Fruit fly (Drosophila melanogaster): ENCODE data around the gene CG42507.

The CG42507 gene

dm6 chr3L:14801854-14802616 is 44.3 kb upstream of the CG42507 start, which contains the start of gene NHP2 (continued):
- TF ChIP-seq CG14667 (GFP tag; IDR thresholded peaks at IDR 0.05) (no peak; the same call in 1 of the 2 replicates), hkb (optimal IDR thresholded peaks at IDR 0.05) (no peak), hkb (GFP tag; IDR thresholded peaks at IDR 0.05) (peak; percentile 94), sens (GFP tag) (peak; percentile 89), odd (GFP tag; optimal IDR thresholded peaks at IDR 0.05) (no peak), Dip2 (GFP tag; IDR thresholded peaks at IDR 0.05) (no peak), Jarid2 (GFP tag; optimal IDR thresholded peaks at IDR 0.05) (no peak), run (tag; optimal IDR thresholded peaks at IDR 0.05) (peak; percentile 73), dan (GFP tag; IDR thresholded peaks at IDR 0.05) (no peak), Poxn (GFP tag; IDR thresholded peaks at IDR 0.05) (peak; percentile 55), CG14050 (GFP tag; IDR thresholded peaks at IDR 0.05) (peak; percentile 76), CG8478 (optimal IDR thresholded peaks at IDR 0.05) (no peak), Doc2 (GFP tag; IDR thresholded peaks at IDR 0.05) (no peak), CG14014 (GFP tag; IDR thresholded peaks at IDR 0.05) (peak; percentile 88), bab2 (GFP tag; optimal IDR thresholded peaks at IDR 0.05) (peak; percentile 73), caup (GFP tag; optimal IDR thresholded peaks at IDR 0.05; ENCODE audit: severe bottlenecking) (peak; percentile 87), inv (GFP tag; IDR thresholded peaks at IDR 0.05; ENCODE audit: partially characterized antibody) (no peak), tap (tag; optimal IDR thresholded peaks at IDR 0.05) (no peak), kah (GFP tag; optimal IDR thresholded peaks at IDR 0.05) (peak; percentile 76), Ssrp (tag; optimal IDR thresholded peaks at IDR 0.05) (peak; percentile 70), CG17829 (tag; optimal IDR thresholded peaks at IDR 0.05) (peak; percentile 86), CG42726 (GFP tag; IDR thresholded peaks at IDR 0.05; ENCODE audit: partially characterized antibody) (0 out of 2 replicates have a peak, but pooled peaks have one; percentile 24), CHES-1-like (GFP tag; optimal IDR thresholded peaks at IDR 0.05) (peak; percentile 21), cas (GFP tag; IDR thresholded peaks at IDR 0.05) (peak; percentile 76), trh (GFP tag; optimal IDR thresholded peaks at IDR 0.05) (peak; percentile 52), ato (GFP tag; IDR thresholded peaks at IDR 0.05; ENCODE audit: partially characterized antibody) (no peak), B-H2 (GFP tag; optimal IDR thresholded peaks at IDR 0.05) (peak; percentile 48), gem (tag; optimal IDR thresholded peaks at IDR 0.05) (peak; percentile 90), cato (GFP tag; optimal IDR thresholded peaks at IDR 0.05; ENCODE audit: borderline replicate concordance) (no peak), CG4424 (GFP tag; optimal IDR thresholded peaks at IDR 0.05) (peak; percentile 83), Hr78 (GFP tag; optimal IDR thresholded peaks at IDR 0.05) (peak in 1 of 2 experiments; percentile 94), CoRest (tag; optimal IDR thresholded peaks at IDR 0.05) (peak; percentile 83), tio (GFP tag; optimal IDR thresholded peaks at IDR 0.05) (no peak), CG2116 (GFP tag; optimal IDR thresholded peaks at IDR 0.05) (peak; percentile 72), sug (tag; optimal IDR thresholded peaks at IDR 0.05) (no peak), CG10209 (GFP tag; optimal IDR thresholded peaks at IDR 0.05) (peak; percentile 80), en (GFP tag; optimal IDR thresholded peaks at IDR 0.05) (peak; percentile 33), CG10979 (tag; optimal IDR thresholded peaks at IDR 0.05) (peak; percentile 83), CG11247 (GFP tag; IDR thresholded peaks at IDR 0.05) (no peak; the same call in 1 of the 2 replicates), bowl (GFP tag; IDR thresholded peaks at IDR 0.05) (peak; percentile 34; the same call in 1 of the 2 replicates), CG10366 (GFP tag; IDR thresholded peaks at IDR 0.05) (peak; percentile 77), Xrp1 (GFP tag; IDR thresholded peaks at IDR 0.05) (peak; percentile 88), Sry-δ (GFP tag; optimal IDR thresholded peaks at IDR 0.05) (peak; percentile 7), eve (GFP tag; optimal IDR thresholded peaks at IDR 0.05) (no peak), gt (GFP tag; IDR thresholded peaks at IDR 0.05) (0 out of 2 replicates have a peak, but pooled peaks have one; percentile 15)
